Fruit fly (Drosophila melanogaster): ENCODE data around the gene Ipp.

Gene Ipp

DNA sequence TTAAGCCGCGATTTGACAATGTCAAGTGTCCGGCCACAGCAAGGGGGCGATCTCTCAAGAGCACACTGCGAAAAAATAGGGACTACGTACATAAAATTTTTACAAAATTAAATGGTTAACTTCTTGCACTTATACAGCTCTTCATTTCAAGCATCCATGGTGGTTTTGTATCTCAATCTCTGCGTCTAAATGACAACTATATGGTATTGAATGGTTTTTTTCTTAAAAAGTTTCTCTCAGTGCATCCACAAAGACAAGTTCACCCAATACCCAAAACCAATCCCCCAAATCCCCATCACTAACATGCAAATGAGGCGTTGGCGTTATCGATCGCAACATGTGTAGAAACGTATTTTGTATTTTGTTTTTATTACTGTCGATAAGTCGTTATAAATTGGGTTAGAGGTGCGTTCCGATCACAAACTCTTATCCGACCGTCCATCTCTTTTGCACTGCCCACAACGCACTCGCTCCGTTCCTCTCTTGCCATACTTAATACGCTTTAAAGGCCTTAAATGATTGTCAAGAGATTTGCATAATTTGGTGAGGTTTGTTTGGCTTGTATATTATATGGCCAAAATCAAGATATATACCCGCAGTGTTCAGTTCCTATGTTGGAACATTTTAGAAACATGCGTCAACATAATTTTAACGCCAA is 43.7 kb upstream of the Ipp start (continued):
- no peak for TF ChIP-seq BEAF-32 (GFP tag; optimal IDR thresholded peaks at IDR 0.05)
- TF ChIP-seq Sin3A (optimal IDR thresholded peaks at IDR 0.05), result no peak
- peak; percentile 52 for TF ChIP-seq CG9437 (GFP tag; optimal IDR thresholded peaks at IDR 0.05)
- peak; percentile 56 for TF ChIP-seq sqz (GFP tag; optimal IDR thresholded peaks at IDR 0.05)
- TF ChIP-seq org-1 (GFP tag; optimal IDR thresholded peaks at IDR 0.05), result peak; percentile 64
- peak; percentile 60 for TF ChIP-seq Oaz (GFP tag; IDR thresholded peaks at IDR 0.05)
- peak; percentile 69 for TF ChIP-seq CG10959 (GFP tag; IDR thresholded peaks at IDR 0.05)
- peak; percentile 52 for TF ChIP-seq cwo (GFP tag; optimal IDR thresholded peaks at IDR 0.05)
- TF ChIP-seq CG7839 (tag; optimal IDR thresholded peaks at IDR 0.05), result peak; percentile 85
- peak; percentile 62 for TF ChIP-seq CG1602 (GFP tag; optimal IDR thresholded peaks at IDR 0.05)
- peak; percentile 41 for TF ChIP-seq HLH54F (GFP tag; optimal IDR thresholded peaks at IDR 0.05)
- peak; percentile 35 for TF ChIP-seq Myb (GFP tag; optimal IDR thresholded peaks at IDR 0.05)
- TF ChIP-seq Nf-YC (tag; optimal IDR thresholded peaks at IDR 0.05), result peak; percentile 31
- no peak for TF ChIP-seq CG34224 (GFP tag; IDR thresholded peaks at IDR 0.05; ENCODE audit: partially characterized antibody)
- TF ChIP-seq usp (GFP tag; optimal IDR thresholded peaks at IDR 0.05), result no peak
- no peak for TF ChIP-seq YL-1 (GFP tag; optimal IDR thresholded peaks at IDR 0.05)
- peak; percentile 86 for TF ChIP-seq gem (tag; optimal IDR thresholded peaks at IDR 0.05)
- TF ChIP-seq CG32767 (GFP tag; IDR thresholded peaks at IDR 0.05), result peak; percentile 55; the same call in 1 of the 2 replicates
- TF ChIP-seq Usf (GFP tag; optimal IDR thresholded peaks at IDR 0.05), result peak; percentile 40
- peak; percentile 57 for TF ChIP-seq CG10274 (GFP tag; optimal IDR thresholded peaks at IDR 0.05)
- peak; percentile 92 for TF ChIP-seq Rfx (GFP tag; IDR thresholded peaks at IDR 0.05)
- TF ChIP-seq slbo (GFP tag; IDR thresholded peaks at IDR 0.05), result peak; percentile 75
- TF ChIP-seq CoRest (tag; optimal IDR thresholded peaks at IDR 0.05), result peak; percentile 83
- peak; percentile 68 for TF ChIP-seq CG12071 (GFP tag; optimal IDR thresholded peaks at IDR 0.05)
- peak; percentile 39 for TF ChIP-seq Deaf1 (tag; optimal IDR thresholded peaks at IDR 0.05)
- peak; percentile 62 for TF ChIP-seq CG5245 (GFP tag; optimal IDR thresholded peaks at IDR 0.05)
- TF ChIP-seq Hsf (GFP tag; optimal IDR thresholded peaks at IDR 0.05), result peak; percentile 66
- TF ChIP-seq CG12104 (GFP tag; optimal IDR thresholded peaks at IDR 0.05), result peak; percentile 64
- TF ChIP-seq NfI (GFP tag; optimal IDR thresholded peaks at IDR 0.05), result peak; percentile 47
- peak; percentile 87 for TF ChIP-seq HLH3B (GFP tag; IDR thresholded peaks at IDR 0.05)
- peak; percentile 70 for TF ChIP-seq esg (GFP tag; conservative IDR thresholded peaks at IDR 0.05)
- TF ChIP-seq CG43689 (GFP tag; IDR thresholded peaks at IDR 0.05), result peak; percentile 56
- TF ChIP-seq tx (GFP tag; optimal IDR thresholded peaks at IDR 0.05), result peak; percentile 68
- TF ChIP-seq ATbp (GFP tag; optimal IDR thresholded peaks at IDR 0.05), result peak; percentile 75
- peak; percentile 85 for TF ChIP-seq al (GFP tag; IDR thresholded peaks at IDR 0.05)
- peak; percentile 64 for TF ChIP-seq Nf-YA (GFP tag; IDR thresholded peaks at IDR 0.05)
- peak; percentile 80 for TF ChIP-seq fd96Cb (tag; optimal IDR thresholded peaks at IDR 0.05)
- TF ChIP-seq Dfd (GFP tag; optimal IDR thresholded peaks at IDR 0.05), result no peak
- TF ChIP-seq CG8089 (GFP tag; optimal IDR thresholded peaks at IDR 0.05), result peak; percentile 35
- no peak for TF ChIP-seq CTCF (GFP tag; optimal IDR thresholded peaks at IDR 0.05)
- peak; percentile 66 for TF ChIP-seq caup (GFP tag; optimal IDR thresholded peaks at IDR 0.05; ENCODE audit: severe bottlenecking)
- TF ChIP-seq CG17612 (GFP tag; IDR thresholded peaks at IDR 0.05), result 0 out of 2 replicates have a peak, but pooled peaks have one; percentile 52
- no peak for TF ChIP-seq MESR4 (GFP tag; optimal IDR thresholded peaks at IDR 0.05)
- TF ChIP-seq CG2712 (tag; optimal IDR thresholded peaks at IDR 0.05), result peak; percentile 86
- no peak for TF ChIP-seq Neu2 (GFP tag; optimal IDR thresholded peaks at IDR 0.05; ENCODE audit: borderline replicate concordance)
- TF ChIP-seq dm (GFP tag; optimal IDR thresholded peaks at IDR 0.05), result peak; percentile 62
- no peak for TF ChIP-seq corto (GFP tag; optimal IDR thresholded peaks at IDR 0.05)
- peak; percentile 84 for TF ChIP-seq unpg (GFP tag; optimal IDR thresholded peaks at IDR 0.05)
- peak; percentile 57 for TF ChIP-seq Awh (GFP tag; IDR thresholded peaks at IDR 0.05)
- TF ChIP-seq CG3838 (GFP tag; optimal IDR thresholded peaks at IDR 0.05), result no peak
- peak; percentile 92 for TF ChIP-seq CG13894 (tag; optimal IDR thresholded peaks at IDR 0.05)
